Worm (Caenorhabditis elegans) whole organism, young adult: Measurements from ENCODE around the gene clr-1.

Experiments used
- cebp-1 ChIP-seq, 2 experiments: fragments of 200-800 bp in 1 of 2; sonication (Bioruptor generic) in 1 of 2; sonication (generic microtip) in 1 of 2; IDR thresholded peaks in 1 of 2; optimal IDR thresholded peaks in 1 of 2; 2 replicates each; pipeline versions ENCODE4 v1.3.6 to Lab custom; 2017 to 2022; ENCODE audit warnings: missing compliant biosample characterization in 2 of 2, missing genetic modification characterization in 2 of 2, mild to moderate bottlenecking in 1 of 2, missing genetic modification reagents in 1 of 2, moderate library complexity in 1 of 2
- unc-62 ChIP-seq: fragments of 150-350 bp; optimal IDR thresholded peaks from 2 replicates; lab custom pipeline; 2014; ENCODE audit warnings: missing biosample characterization, missing genetic modification reagents, missing genetic modification characterization
- zfh-2 ChIP-seq: fragments of 200-800 bp; sonication (Bioruptor generic); conservative IDR thresholded peaks from 2 replicates; pipeline ENCODE4 v1.3.6; 2022; ENCODE audit warnings: missing genetic modification reagents, missing genetic modification characterization, missing compliant biosample characterization

DNA sequence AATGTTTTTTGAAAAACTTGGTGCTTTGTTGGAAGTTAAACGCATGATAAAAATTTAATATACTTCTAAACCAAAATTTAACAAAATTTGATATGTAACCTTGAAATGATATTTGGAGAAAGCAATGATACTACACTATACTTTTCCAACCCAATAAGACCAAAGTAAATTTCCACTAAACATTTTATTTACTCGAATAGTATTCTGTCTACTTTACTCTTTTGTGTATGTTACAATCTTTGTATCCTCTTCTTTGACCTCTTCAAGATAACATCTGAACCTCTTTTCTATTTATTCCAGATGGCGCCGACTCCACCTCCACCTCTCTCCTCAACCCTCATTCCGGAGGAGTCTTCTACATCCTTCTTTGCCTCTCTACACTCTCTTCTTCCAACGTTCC, 12.6 kb upstream of the clr-1 start, which contains the start of gene dhs-5:
- TF ChIP-seq unc-62 (no peak), cebp-1 (GFP tag; IDR thresholded peaks at IDR 0.05; lab: Robert Waterston, UW) (no peak), cebp-1 (tag; optimal IDR thresholded peaks at IDR 0.05; lab: Kevin White, UChicago) (no peak), zfh-2 (GFP tag; lab: Robert Waterston, UW) (no peak)
